Worm (Caenorhabditis elegans) whole organism, L1 larva: ENCODE results near the gene F32D8.4.
A peak's percentile ranks its signal among the peaks of the same experiment; 100 is the strongest.

Source experiments
- C04F5.9 ChIP-seq: sonication (generic microtip); optimal IDR thresholded peaks from 2 replicates; lab custom pipeline; 2016; ENCODE audit warnings: missing genetic modification characterization, missing compliant biosample characterization
- C16A3.4 ChIP-seq: fragments of 150-350 bp; optimal IDR thresholded peaks from 2 replicates; lab custom pipeline; 2014; ENCODE audit warnings: missing biosample characterization, missing genetic modification characterization
- C34B4.2 ChIP-seq: sonication (generic microtip); optimal IDR thresholded peaks from 2 replicates; lab custom pipeline; 2017; ENCODE audit warnings: mild to moderate bottlenecking, missing genetic modification characterization, missing compliant biosample characterization
- alr-1 ChIP-seq: fragments of 200-800 bp; sonication (Bioruptor generic); optimal IDR thresholded peaks from 2 replicates; lab custom pipeline; 2018; ENCODE audit warnings: borderline replicate concordance, mild to moderate bottlenecking, missing genetic modification characterization, missing compliant biosample characterization
- aly-2 ChIP-seq: fragments of 150-350 bp; optimal IDR thresholded peaks from 2 replicates; lab custom pipeline; 2014; ENCODE audit warnings: missing biosample characterization, missing genetic modification characterization
- blmp-1 ChIP-seq: fragments of 150-350 bp; optimal IDR thresholded peaks from 2 replicates; lab custom pipeline; 2014; ENCODE audit warnings: missing biosample characterization, missing genetic modification characterization
- ceh-63 ChIP-seq: fragments of 200-800 bp; sonication (Bioruptor generic); optimal IDR thresholded peaks from 2 replicates; lab custom pipeline; 2018; ENCODE audit warnings: mild to moderate bottlenecking, missing genetic modification characterization, missing compliant biosample characterization
- ceh-82 ChIP-seq, 3 experiments: fragments of 150-350 bp in 1 of 3; sonication (generic microtip) in 2 of 3; optimal IDR thresholded peaks; 2 replicates each; lab custom pipeline; 2014 to 2017; ENCODE audit warnings: missing biosample characterization in 3 of 3, missing genetic modification characterization in 3 of 3
- ceh-88 ChIP-seq: fragments of 200-800 bp; sonication (Bioruptor generic); IDR thresholded peaks from 2 replicates; pipeline ENCODE4 v1.3.6; 2022; ENCODE audit warnings: missing genetic modification characterization, missing compliant biosample characterization
- ces-1 ChIP-seq: fragments of 150-350 bp; optimal IDR thresholded peaks from 2 replicates; lab custom pipeline; 2014; ENCODE audit warnings: missing biosample characterization, missing genetic modification reagents, missing genetic modification characterization
- dsc-1 ChIP-seq: sonication (generic microtip); optimal IDR thresholded peaks from 2 replicates; lab custom pipeline; 2016; ENCODE audit warnings: mild to moderate bottlenecking, missing genetic modification characterization, missing compliant biosample characterization
- efl-1 ChIP-seq, 4 experiments: fragments of 150-350 bp; optimal IDR thresholded peaks in 3 of 4; peaks in 1 of 4; 1 replicate in 1 of 4; 2 replicates in 3 of 4; lab custom pipeline; 2014; ENCODE audit warnings: missing biosample characterization in 2 of 4, missing genetic modification characterization in 2 of 4, missing genetic modification reagents in 2 of 4
- elt-2 ChIP-seq: sonication (generic microtip); optimal IDR thresholded peaks from 2 replicates; lab custom pipeline; 2016; ENCODE audit warnings: missing genetic modification characterization, mild to moderate bottlenecking, inconsistent platforms, missing compliant biosample characterization, missing genetic modification reagents
- elt-3 ChIP-seq, 6 experiments: fragments of 150-350 bp in 1 of 6; sonication (generic microtip); optimal IDR thresholded peaks; 2 replicates each; lab custom pipeline; 2017 to 2018; ENCODE audit warnings: missing biosample characterization in 6 of 6, missing genetic modification characterization in 6 of 6, inconsistent platforms in 1 of 6
- fkh-10 ChIP-seq: sonication (generic microtip); optimal IDR thresholded peaks from 2 replicates; lab custom pipeline; 2017; ENCODE audit warnings: missing biosample characterization, missing genetic modification reagents, missing genetic modification characterization
- fkh-4 ChIP-seq: sonication (generic microtip); optimal IDR thresholded peaks from 2 replicates; lab custom pipeline; 2016; ENCODE audit warnings: missing compliant biosample characterization, missing genetic modification characterization, borderline replicate concordance
- fos-1 ChIP-seq: fragments of 150-350 bp; optimal IDR thresholded peaks from 2 replicates; lab custom pipeline; 2014; ENCODE audit warnings: missing biosample characterization, missing genetic modification characterization
- hlh-17 ChIP-seq: fragments of 200-800 bp; sonication (Bioruptor generic); optimal IDR thresholded peaks from 2 replicates; lab custom pipeline; 2018; ENCODE audit warnings: missing genetic modification characterization, mild to moderate bottlenecking, missing compliant biosample characterization, moderate library complexity, borderline replicate concordance
- hlh-4 ChIP-seq: sonication (generic microtip); optimal IDR thresholded peaks from 2 replicates; lab custom pipeline; 2016; ENCODE audit warnings: mild to moderate bottlenecking, missing genetic modification characterization, missing compliant biosample characterization
- hpl-2 ChIP-seq: fragments of 150-350 bp; optimal IDR thresholded peaks from 2 replicates; lab custom pipeline; 2014; ENCODE audit warnings: missing biosample characterization, missing genetic modification reagents, missing genetic modification characterization
- irx-1 ChIP-seq: sonication (generic microtip); optimal IDR thresholded peaks from 2 replicates; lab custom pipeline; 2016; ENCODE audit warnings: missing genetic modification characterization, missing compliant biosample characterization
- isw-1 ChIP-seq: fragments of 200-800 bp; sonication (Bioruptor generic); IDR thresholded peaks from 2 replicates; pipeline ENCODE4 v1.3.6; 2022; ENCODE audit warnings: missing genetic modification characterization, missing compliant biosample characterization
- lin-13 ChIP-seq: fragments of 150-350 bp; optimal IDR thresholded peaks from 2 replicates; lab custom pipeline; 2014; ENCODE audit warnings: missing biosample characterization, missing genetic modification reagents, missing genetic modification characterization
- lin-14 ChIP-seq: fragments of 200-800 bp; sonication (Bioruptor generic); optimal IDR thresholded peaks from 2 replicates; lab custom pipeline; 2018; ENCODE audit warnings: mild to moderate bottlenecking, missing genetic modification characterization, moderate library complexity, missing compliant biosample characterization
- lin-15B ChIP-seq: fragments of 150-350 bp; sonication (generic microtip); optimal IDR thresholded peaks from 3 replicates; lab custom pipeline; 2014; ENCODE audit warnings: missing biosample characterization, missing genetic modification characterization
- lin-35 ChIP-seq, 2 experiments: fragments of 150-350 bp; optimal IDR thresholded peaks; 2 replicates each; lab custom pipeline; 2014; ENCODE audit warnings: missing biosample characterization in 2 of 2, missing genetic modification characterization in 2 of 2, missing genetic modification reagents in 2 of 2
- lin-39 ChIP-seq: fragments of 150-350 bp; optimal IDR thresholded peaks from 2 replicates; lab custom pipeline; 2014; ENCODE audit warnings: missing biosample characterization, missing genetic modification reagents, missing genetic modification characterization
- lir-3 ChIP-seq: sonication (generic microtip); optimal IDR thresholded peaks from 2 replicates; lab custom pipeline; 2016; ENCODE audit warnings: mild to moderate bottlenecking, missing genetic modification characterization, moderate library complexity, missing compliant biosample characterization; ENCODE audit not compliant: poor library complexity
- lsy-2 ChIP-seq, 2 experiments: fragments of 150-350 bp; optimal IDR thresholded peaks; 2 replicates each; lab custom pipeline; 2014; ENCODE audit warnings: missing biosample characterization in 2 of 2, missing genetic modification characterization in 2 of 2
- mdl-1 ChIP-seq, 2 experiments: fragments of 150-350 bp; optimal IDR thresholded peaks; 2 replicates each; lab custom pipeline; 2014 to 2017; ENCODE audit warnings: missing biosample characterization in 2 of 2, missing genetic modification characterization in 2 of 2, inconsistent platforms in 1 of 2
- mef-2 ChIP-seq: fragments of 150-350 bp; optimal IDR thresholded peaks from 2 replicates; lab custom pipeline; 2014; ENCODE audit warnings: missing biosample characterization, missing genetic modification characterization
- mep-1 ChIP-seq: fragments of 150-350 bp; optimal IDR thresholded peaks from 2 replicates; lab custom pipeline; 2014; ENCODE audit warnings: missing biosample characterization, missing genetic modification characterization
- nhr-19 ChIP-seq: fragments of 200-800 bp; sonication (Bioruptor generic); conservative IDR thresholded peaks from 2 replicates; pipeline ENCODE4 v1.3.6; 2022; ENCODE audit warnings: missing genetic modification characterization, missing compliant biosample characterization
- nhr-20 ChIP-seq: sonication (generic microtip); optimal IDR thresholded peaks from 2 replicates; lab custom pipeline; 2016; ENCODE audit warnings: mild to moderate bottlenecking, missing genetic modification characterization, missing compliant biosample characterization
- nhr-47 ChIP-seq: sonication (generic microtip); optimal IDR thresholded peaks from 2 replicates; lab custom pipeline; 2016; ENCODE audit warnings: mild to moderate bottlenecking, missing genetic modification characterization, moderate library complexity, missing compliant biosample characterization
- nhr-71 ChIP-seq: sonication (generic microtip); optimal IDR thresholded peaks from 2 replicates; lab custom pipeline; 2016; ENCODE audit warnings: mild to moderate bottlenecking, missing genetic modification characterization, moderate library complexity, missing compliant biosample characterization
- nhr-85 ChIP-seq: sonication (generic microtip); peaks from one replicate; lab custom pipeline; 2016; ENCODE audit warnings: missing genetic modification characterization, inconsistent platforms, missing compliant biosample characterization
- rnt-1 ChIP-seq: sonication (generic microtip); optimal IDR thresholded peaks from 2 replicates; lab custom pipeline; 2016; ENCODE audit warnings: mild to moderate bottlenecking, missing genetic modification characterization, moderate library complexity, missing compliant biosample characterization
- skn-1 ChIP-seq: fragments of 150-350 bp; optimal IDR thresholded peaks from 2 replicates; lab custom pipeline; 2014; ENCODE audit warnings: missing biosample characterization, missing genetic modification characterization
- snu-23 ChIP-seq: sonication (generic microtip); optimal IDR thresholded peaks from 2 replicates; lab custom pipeline; 2016; ENCODE audit warnings: missing genetic modification characterization, missing compliant biosample characterization
- tbx-2 ChIP-seq: sonication (generic microtip); optimal IDR thresholded peaks from 2 replicates; lab custom pipeline; 2016; ENCODE audit warnings: missing genetic modification characterization, missing compliant biosample characterization
- unc-130 ChIP-seq: fragments of 150-350 bp; optimal IDR thresholded peaks from 2 replicates; lab custom pipeline; 2017; ENCODE audit warnings: missing biosample characterization, missing genetic modification characterization, inconsistent platforms
- unc-30 ChIP-seq: sonication (generic microtip); optimal IDR thresholded peaks from 2 replicates; lab custom pipeline; 2017; ENCODE audit warnings: missing biosample characterization, missing genetic modification characterization
- unc-62 ChIP-seq: fragments of 150-350 bp; optimal IDR thresholded peaks from 2 replicates; lab custom pipeline; 2014; ENCODE audit warnings: missing biosample characterization, missing genetic modification reagents, missing genetic modification characterization
- unc-98 ChIP-seq: fragments of 200-800 bp; sonication (Bioruptor generic); IDR thresholded peaks from 2 replicates; pipeline ENCODE4 v1.3.6; 2022; ENCODE audit warnings: missing genetic modification characterization, missing compliant biosample characterization
- vab-15 ChIP-seq: sonication (generic microtip); optimal IDR thresholded peaks from 2 replicates; lab custom pipeline; 2017; ENCODE audit warnings: missing genotype, mild to moderate bottlenecking, missing genetic modification characterization, missing compliant biosample characterization
- ztf-4 ChIP-seq: fragments of 150-350 bp; optimal IDR thresholded peaks from 2 replicates; lab custom pipeline; 2014; ENCODE audit warnings: missing biosample characterization, missing genetic modification characterization

The F32D8.4 gene

ce11 chrV:10860526-10861037, 32.8 kb downstream of the F32D8.4 start (continued):
- TF ChIP-seq hlh-17 (no peak), unc-98 (GFP tag; lab: Robert Waterston, UW) (no peak), nhr-47 (tag; lab: Kevin White, UChicago) (no peak), mef-2 (tag; lab: Kevin White, UChicago) (no peak), nhr-71 (tag; lab: Kevin White, UChicago) (peak; percentile 29), elt-3 (tag; optimal IDR thresholded peaks at IDR 0.05; lab: Kevin White, UChicago) (peak in 1 of 6 experiments; percentile 31)
- TF ChIP-seq, all 84 proteins: peak for 9

- TF ChIP-seq C34B4.2 (no peak), C16A3.4 (tag; lab: Kevin White, UChicago) (no peak), efl-1 (optimal IDR thresholded peaks at IDR 0.05; lab: Kevin White, UChicago) (no peak), efl-1 (GFP tag; optimal IDR thresholded peaks at IDR 0.05 in 1 of 2; lab: Kevin White, UChicago) (no peak), alr-1 (tag; lab: Kevin White, UChicago) (no peak), vab-15 (tag; lab: Kevin White, UChicago) (no peak), hpl-2 (GFP tag; lab: Kevin White, UChicago) (no peak), blmp-1 (peak; percentile 71), lin-15B (no peak), irx-1 (tag; lab: Kevin White, UChicago) (no peak), unc-62 (no peak), unc-30 (tag; lab: Kevin White, UChicago) (no peak), C04F5.9 (tag; lab: Kevin White, UChicago) (no peak), ceh-82 (tag; optimal IDR thresholded peaks at IDR 0.05; lab: Kevin White, UChicago) (no peak), nhr-19 (GFP tag; lab: Robert Waterston, UW) (0 out of 2 replicates have a peak, but pooled peaks have one; percentile 2), isw-1 (GFP tag; lab: Robert Waterston, UW) (no peak), ces-1 (no peak), nhr-20 (tag; lab: Kevin White, UChicago) (peak; percentile 4), nhr-47 (tag; lab: Kevin White, UChicago) (no peak), rnt-1 (tag; lab: Kevin White, UChicago) (no peak), ceh-63 (GFP tag; lab: Kevin White, UChicago) (no peak), unc-130 (tag; lab: Kevin White, UChicago) (no peak), elt-2 (tag; lab: Kevin White, UChicago) (peak; percentile 56), lin-14 (GFP tag; lab: Kevin White, UChicago) (peak; percentile 24), snu-23 (GFP tag; lab: Kevin White, UChicago) (no peak), lin-39 (tag; lab: Kevin White, UChicago) (no peak), hlh-17 (no peak), lsy-2 (tag; optimal IDR thresholded peaks at IDR 0.05; lab: Kevin White, UChicago) (peak in 1 of 2 experiments; percentile 21), tbx-2 (tag; lab: Kevin White, UChicago) (no peak), mdl-1 (tag; optimal IDR thresholded peaks at IDR 0.05; lab: Kevin White, UChicago) (peak in 1 of 2 experiments; percentile 9), mep-1 (tag; lab: Kevin White, UChicago) (no peak), lir-3 (no peak), ceh-88 (no peak), fos-1 (tag; lab: Kevin White, UChicago) (no peak), aly-2 (tag; lab: Kevin White, UChicago) (no peak), elt-3 (tag; optimal IDR thresholded peaks at IDR 0.05; lab: Kevin White, UChicago) (peak in 2 of 6 experiments; percentile 16 to 55)
Measured at ce11 chrV:10859775-10860174, 33.6 kb downstream of the F32D8.4 start.

- TF ChIP-seq unc-62 = no peak
- TF ChIP-seq dsc-1 (tag; lab: Kevin White, UChicago) = no peak
- peak; percentile 10 for TF ChIP-seq mep-1 (tag; lab: Kevin White, UChicago)
- peak; percentile 76 for TF ChIP-seq blmp-1
- no peak for TF ChIP-seq hlh-17
- TF ChIP-seq lin-35 (GFP tag; optimal IDR thresholded peaks at IDR 0.05; lab: Kevin White, UChicago) = peak in 1 of 2 experiments; percentile 49
- no peak for TF ChIP-seq C04F5.9 (tag; lab: Kevin White, UChicago)
- TF ChIP-seq ztf-4 = no peak
- no peak for TF ChIP-seq lin-39 (tag; lab: Kevin White, UChicago)
- TF ChIP-seq fkh-10 (GFP tag; lab: Kevin White, UChicago) = no peak
- TF ChIP-seq elt-3 (tag; optimal IDR thresholded peaks at IDR 0.05; lab: Kevin White, UChicago) = peak in 3 of 6 experiments; percentile 8 to 42 (median 32)
- TF ChIP-seq fkh-4 (tag; lab: Kevin White, UChicago) = no peak
- TF ChIP-seq nhr-85 (tag; lab: Kevin White, UChicago) = peak; percentile 88
- peak; percentile 57 for TF ChIP-seq lin-14 (GFP tag; lab: Kevin White, UChicago)
- no peak for TF ChIP-seq skn-1 (tag; lab: Kevin White, UChicago)
- no peak for TF ChIP-seq lin-13
- TF ChIP-seq elt-2 (tag; lab: Kevin White, UChicago) = no peak
- no peak for TF ChIP-seq ces-1
- TF ChIP-seq hlh-4 = no peak
Measured at ce11 chrV:10859048-10859637, 34.2 kb downstream of the F32D8.4 start.
